Worm (Caenorhabditis elegans) whole organism, L2 larva: ENCODE data around the gene clec-196.
"Not testable (repeated sequence)": the region's sequence is repeated elsewhere in the genome, so short reads cannot be mapped to it uniquely, and the experiment has no call there.

Source experiments
- egl-27 ChIP-seq: sonication (generic microtip); optimal IDR thresholded peaks from 3 replicates; lab custom pipeline; 2017; ENCODE audit warnings: missing biosample characterization, missing genetic modification reagents, missing genetic modification characterization
- nhr-10 ChIP-seq: sonication (generic microtip); optimal IDR thresholded peaks from 2 replicates; lab custom pipeline; 2017; ENCODE audit warnings: missing biosample characterization, missing genetic modification characterization
- nhr-12 ChIP-seq: fragments of 150-350 bp; optimal IDR thresholded peaks from 2 replicates; lab custom pipeline; 2014; ENCODE audit warnings: missing biosample characterization, missing genetic modification characterization
- nhr-129 ChIP-seq: fragments of 150-350 bp; optimal IDR thresholded peaks from 2 replicates; lab custom pipeline; 2014; ENCODE audit warnings: missing biosample characterization, missing genetic modification characterization
- nhr-6 ChIP-seq: fragments of 150-350 bp; optimal IDR thresholded peaks from 2 replicates; lab custom pipeline; 2014; ENCODE audit warnings: missing biosample characterization, missing genetic modification characterization
- unc-62 ChIP-seq: fragments of 150-350 bp; optimal IDR thresholded peaks from 2 replicates; lab custom pipeline; 2014; ENCODE audit warnings: missing biosample characterization, missing genetic modification reagents, missing genetic modification characterization
- zag-1 ChIP-seq: fragments of 150-350 bp; optimal IDR thresholded peaks from 2 replicates; lab custom pipeline; 2014; ENCODE audit warnings: missing biosample characterization, missing genetic modification characterization

DNA sequence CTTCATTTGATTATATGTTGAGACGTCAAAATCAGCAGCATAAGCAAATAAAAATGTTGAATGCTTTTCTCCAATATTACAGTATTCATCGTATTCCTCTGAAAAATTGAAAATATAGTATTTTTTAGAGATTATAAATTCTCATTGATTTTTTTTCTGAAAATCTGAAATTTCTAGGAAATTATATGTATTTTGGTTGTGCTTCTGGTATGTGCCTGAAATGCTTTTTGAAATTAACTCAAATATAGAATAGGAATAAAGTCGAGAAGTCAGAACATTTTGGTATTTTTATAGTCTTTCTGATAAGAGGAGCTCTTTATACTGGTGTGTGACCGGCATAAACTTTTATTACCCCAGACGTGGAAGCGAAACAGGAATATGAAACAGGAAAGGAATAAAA is 30.5 kb downstream of the clec-196 start, which contains the start of gene T28F3.8:
- TF ChIP-seq unc-62 (GFP tag; lab: Kevin White, UChicago); nhr-10; zag-1 (tag; lab: Kevin White, UChicago); egl-27 (tag; lab: Kevin White, UChicago); nhr-129 (tag; lab: Kevin White, UChicago); nhr-12 (tag; lab: Kevin White, UChicago); nhr-6 (tag; lab: Kevin White, UChicago): not testable (repeated sequence)
